Fruit fly (Drosophila melanogaster) whole organism, prepupa: Measurements from ENCODE around the gene LUBEL.

Experiments used
- Blimp-1 ChIP-seq: fragments of 200-800 bp; sonication (Bioruptor generic); optimal IDR thresholded peaks from 3 replicates; lab custom pipeline; 2017; ENCODE audit warnings: missing biosample characterization, missing genetic modification characterization, mild to moderate bottlenecking, moderate library complexity, missing genetic modification reagents
- CG10631 ChIP-seq: fragments of 200-800 bp; sonication (Bioruptor generic); optimal IDR thresholded peaks from 2 replicates; lab custom pipeline; 2016; ENCODE audit warnings: missing biosample characterization, missing genetic modification characterization
- CG10669 ChIP-seq: fragments of 200-800 bp; sonication (Bioruptor generic); optimal IDR thresholded peaks from 3 replicates; lab custom pipeline; 2018; ENCODE audit warnings: missing biosample characterization, mild to moderate bottlenecking, missing genetic modification characterization, moderate library complexity
- CG11294 ChIP-seq: fragments of 200-800 bp; sonication (Bioruptor generic); IDR thresholded peaks from 2 replicates; pipeline ENCODE4 v1.3.6; 2022; ENCODE audit warnings: missing biosample characterization, missing genetic modification characterization
- CG11762 ChIP-seq: fragments of 200-800 bp; sonication (Bioruptor generic); optimal IDR thresholded peaks from 3 replicates; lab custom pipeline; 2016; ENCODE audit warnings: missing biosample characterization, missing genetic modification characterization; ENCODE audit not compliant: insufficient read depth
- CG11902 ChIP-seq: fragments of 200-800 bp; sonication (Bioruptor generic); optimal IDR thresholded peaks from 3 replicates; lab custom pipeline; 2016; ENCODE audit warnings: missing biosample characterization, missing genetic modification characterization
- CG15336 ChIP-seq: fragments of 200-800 bp; sonication (Bioruptor generic); IDR thresholded peaks from 2 replicates; pipeline ENCODE4 v1.3.6; 2022; ENCODE audit warnings: missing biosample characterization, missing genetic modification characterization
- CG1621 ChIP-seq: fragments of 200-800 bp; sonication (Bioruptor generic); optimal IDR thresholded peaks from 3 replicates; lab custom pipeline; 2018; ENCODE audit warnings: missing biosample characterization, mild to moderate bottlenecking, missing genetic modification characterization
- CG16779 ChIP-seq: fragments of 200-800 bp; sonication (Bioruptor generic); optimal IDR thresholded peaks from 3 replicates; lab custom pipeline; 2017; ENCODE audit warnings: missing biosample characterization, mild to moderate bottlenecking, missing genetic modification characterization
- CG3032 ChIP-seq: fragments of 200-800 bp; optimal IDR thresholded peaks from 2 replicates; lab custom pipeline; 2019; ENCODE audit warnings: missing biosample characterization, mild to moderate bottlenecking, missing genetic modification characterization, moderate library complexity
- CG31627 ChIP-seq: fragments of 200-800 bp; sonication (Bioruptor generic); optimal IDR thresholded peaks from 3 replicates; lab custom pipeline; 2016; ENCODE audit warnings: missing biosample characterization, missing genetic modification characterization
- CG32006 ChIP-seq: fragments of 200-800 bp; sonication (Bioruptor generic); optimal IDR thresholded peaks from 3 replicates; lab custom pipeline; 2017; ENCODE audit warnings: missing biosample characterization, mild to moderate bottlenecking, missing genetic modification characterization
- CG34406 ChIP-seq: fragments of 200-800 bp; sonication (Bioruptor generic); optimal IDR thresholded peaks from 3 replicates; lab custom pipeline; 2016; ENCODE audit warnings: missing biosample characterization, missing genetic modification characterization
- CG3919 ChIP-seq: fragments of 200-800 bp; sonication (Bioruptor generic); optimal IDR thresholded peaks from 3 replicates; lab custom pipeline; 2016; ENCODE audit warnings: missing biosample characterization, missing genetic modification characterization
- CG4318 ChIP-seq: fragments of 200-800 bp; sonication (Bioruptor generic); optimal IDR thresholded peaks from 3 replicates; lab custom pipeline; 2017; ENCODE audit warnings: missing biosample characterization, mild to moderate bottlenecking, missing genetic modification characterization
- CG6276 ChIP-seq: fragments of 200-800 bp; sonication (Bioruptor generic); optimal IDR thresholded peaks from 2 replicates; lab custom pipeline; 2017; ENCODE audit warnings: missing biosample characterization, mild to moderate bottlenecking, missing genetic modification characterization
- CG6808 ChIP-seq: fragments of 200-800 bp; sonication (Bioruptor generic); optimal IDR thresholded peaks from 3 replicates; lab custom pipeline; 2017; ENCODE audit warnings: missing biosample characterization, missing genetic modification characterization, mild to moderate bottlenecking, moderate library complexity, missing genetic modification reagents
- CG6854 ChIP-seq: fragments of 200-800 bp; sonication (Bioruptor generic); optimal IDR thresholded peaks from 2 replicates; lab custom pipeline; 2017; ENCODE audit warnings: missing biosample characterization, mild to moderate bottlenecking, missing genetic modification characterization
- CG7368 ChIP-seq: fragments of 200-800 bp; sonication (Bioruptor generic); optimal IDR thresholded peaks from 3 replicates; lab custom pipeline; 2016; ENCODE audit warnings: missing biosample characterization, missing genetic modification characterization
- CG8119 ChIP-seq: fragments of 200-800 bp; sonication (Bioruptor generic); IDR thresholded peaks from 3 replicates; pipeline ENCODE4 v1.3.6; 2022; ENCODE audit warnings: missing biosample characterization, missing genetic modification characterization
- CG8319 ChIP-seq: fragments of 200-800 bp; sonication (Bioruptor generic); optimal IDR thresholded peaks from 3 replicates; lab custom pipeline; 2016; ENCODE audit warnings: missing biosample characterization, missing genetic modification characterization
- CG8632 ChIP-seq: fragments of 200-800 bp; sonication (Bioruptor generic); optimal IDR thresholded peaks from 3 replicates; lab custom pipeline; 2016; ENCODE audit warnings: missing biosample characterization, missing genetic modification characterization
- CG9139 ChIP-seq: fragments of 200-800 bp; sonication (Bioruptor generic); optimal IDR thresholded peaks from 3 replicates; lab custom pipeline; 2017; ENCODE audit warnings: missing biosample characterization, mild to moderate bottlenecking, missing genetic modification characterization
- Eip75B ChIP-seq: fragments of 200-800 bp; sonication (Bioruptor generic); optimal IDR thresholded peaks from 3 replicates; lab custom pipeline; 2016; ENCODE audit warnings: missing biosample characterization, missing genetic modification characterization
- Eip78C ChIP-seq: fragments of 200-800 bp; sonication (Bioruptor generic); peaks from one replicate; lab custom pipeline; 2016; ENCODE audit warnings: missing biosample characterization, missing genetic modification characterization
- Eip93F ChIP-seq: fragments of 200-800 bp; sonication (Bioruptor generic); optimal IDR thresholded peaks from 2 replicates; lab custom pipeline; 2016; ENCODE audit warnings: missing biosample characterization, mild to moderate bottlenecking, missing genetic modification characterization
- Ets21C ChIP-seq: fragments of 200-800 bp; sonication (Bioruptor generic); optimal IDR thresholded peaks from 3 replicates; lab custom pipeline; 2016; ENCODE audit warnings: missing biosample characterization, missing genetic modification characterization
- Ets96B ChIP-seq: fragments of 200-800 bp; optimal IDR thresholded peaks from 2 replicates; lab custom pipeline; 2019; ENCODE audit warnings: missing biosample characterization, mild to moderate bottlenecking, missing genetic modification characterization, moderate library complexity
- Gug ChIP-seq: fragments of 200-800 bp; sonication (Bioruptor generic); IDR thresholded peaks from 2 replicates; pipeline ENCODE4 v1.3.6; 2022; ENCODE audit warnings: missing biosample characterization, missing genetic modification characterization
- Hr38 ChIP-seq: sonication (Bioruptor generic); optimal IDR thresholded peaks from 2 replicates; lab custom pipeline; 2016; ENCODE audit warnings: missing biosample characterization, missing genetic modification characterization
- Hr39 ChIP-seq: fragments of 200-800 bp; sonication (Bioruptor generic); optimal IDR thresholded peaks from 2 replicates; lab custom pipeline; 2016; ENCODE audit warnings: missing biosample characterization, missing genetic modification characterization
- Hr4 ChIP-seq: fragments of 200-800 bp; sonication (Bioruptor generic); optimal IDR thresholded peaks from 3 replicates; lab custom pipeline; 2016; ENCODE audit warnings: missing biosample characterization, missing genetic modification characterization
- Lpt ChIP-seq: fragments of 200-800 bp; sonication (Bioruptor generic); optimal IDR thresholded peaks from 3 replicates; lab custom pipeline; 2016; ENCODE audit warnings: missing biosample characterization, missing genetic modification characterization
- Met ChIP-seq: fragments of 200-800 bp; sonication (Bioruptor generic); optimal IDR thresholded peaks from 3 replicates; lab custom pipeline; 2016; ENCODE audit warnings: missing biosample characterization, missing genetic modification characterization
- Smox ChIP-seq: fragments of 200-800 bp; sonication (Bioruptor generic); optimal IDR thresholded peaks from 3 replicates; lab custom pipeline; 2016; ENCODE audit warnings: missing biosample characterization, missing genetic modification characterization
- Sox102F ChIP-seq: fragments of 200-800 bp; sonication (Bioruptor generic); optimal IDR thresholded peaks from 2 replicates; lab custom pipeline; 2016; ENCODE audit warnings: missing biosample characterization, mild to moderate bottlenecking, missing genetic modification characterization
- Sox14 ChIP-seq: fragments of 200-800 bp; sonication (Bioruptor generic); optimal IDR thresholded peaks from 3 replicates; lab custom pipeline; 2016; ENCODE audit warnings: missing biosample characterization, missing genetic modification characterization
- Sox15 ChIP-seq: fragments of 200-800 bp; sonication (Bioruptor generic); optimal IDR thresholded peaks from 3 replicates; lab custom pipeline; 2016; ENCODE audit warnings: missing biosample characterization, missing genetic modification characterization
- achi ChIP-seq: fragments of 200-800 bp; sonication (Bioruptor generic); optimal IDR thresholded peaks from 3 replicates; lab custom pipeline; 2016; ENCODE audit warnings: missing biosample characterization, missing genetic modification characterization
- acj6 ChIP-seq: fragments of 200-800 bp; sonication (Bioruptor generic); optimal IDR thresholded peaks from 3 replicates; lab custom pipeline; 2016; ENCODE audit warnings: missing biosample characterization, missing genetic modification characterization
- dac ChIP-seq: fragments of 200-800 bp; sonication (Bioruptor generic); optimal IDR thresholded peaks from 2 replicates; lab custom pipeline; 2017; ENCODE audit warnings: missing biosample characterization, mild to moderate bottlenecking, missing genetic modification characterization
- eg ChIP-seq: fragments of 200-800 bp; sonication (Bioruptor generic); IDR thresholded peaks from 3 replicates; pipeline ENCODE4 v1.3.6; 2022; ENCODE audit warnings: missing biosample characterization, missing genetic modification characterization
- esn ChIP-seq: fragments of 200-800 bp; sonication (Bioruptor generic); optimal IDR thresholded peaks from 2 replicates; lab custom pipeline; 2016; ENCODE audit warnings: missing biosample characterization, mild to moderate bottlenecking, missing genetic modification characterization, moderate library complexity
- fd59A ChIP-seq: fragments of 200-800 bp; sonication (Bioruptor generic); optimal IDR thresholded peaks from 2 replicates; lab custom pipeline; 2017; ENCODE audit warnings: missing biosample characterization, mild to moderate bottlenecking, missing genetic modification characterization, missing genetic modification reagents
- fd85E ChIP-seq: fragments of 200-800 bp; sonication (Bioruptor generic); optimal IDR thresholded peaks from 3 replicates; lab custom pipeline; 2016; ENCODE audit warnings: missing biosample characterization, missing genetic modification characterization
- fkh ChIP-seq: fragments of 200-800 bp; sonication (Bioruptor generic); optimal IDR thresholded peaks from 3 replicates; lab custom pipeline; 2017; ENCODE audit warnings: missing biosample characterization, mild to moderate bottlenecking, missing genetic modification characterization, moderate library complexity
- lz ChIP-seq: fragments of 200-800 bp; sonication (Bioruptor generic); optimal IDR thresholded peaks from 3 replicates; lab custom pipeline; 2016; ENCODE audit warnings: missing biosample characterization, missing genetic modification characterization
- net ChIP-seq: fragments of 200-800 bp; sonication (Bioruptor generic); optimal IDR thresholded peaks from 3 replicates; lab custom pipeline; 2016; ENCODE audit warnings: missing biosample characterization, missing genetic modification characterization
- pdm3 ChIP-seq: fragments of 200-800 bp; sonication (Bioruptor generic); optimal IDR thresholded peaks from 3 replicates; lab custom pipeline; 2016; ENCODE audit warnings: missing biosample characterization, missing genetic modification characterization
- spab ChIP-seq: fragments of 200-800 bp; sonication (Bioruptor generic); optimal IDR thresholded peaks from 2 replicates; lab custom pipeline; 2017; ENCODE audit warnings: missing biosample characterization, mild to moderate bottlenecking, missing genetic modification characterization, missing genetic modification reagents
- ss ChIP-seq, 2 experiments: fragments of 200-800 bp; sonication (Bioruptor generic); optimal IDR thresholded peaks; 2 replicates in 1 of 2; 3 replicates in 1 of 2; lab custom pipeline; 2017 to 2018; ENCODE audit warnings: mild to moderate bottlenecking in 2 of 2, missing biosample characterization in 2 of 2, missing genetic modification characterization in 2 of 2, moderate library complexity in 1 of 2
- svp ChIP-seq: fragments of 200-800 bp; sonication (Bioruptor generic); peaks from one replicate; lab custom pipeline; 2016; ENCODE audit warnings: missing biosample characterization, missing genetic modification characterization
- topi ChIP-seq: fragments of 200-800 bp; sonication (Bioruptor generic); optimal IDR thresholded peaks from 3 replicates; lab custom pipeline; 2016; ENCODE audit warnings: missing biosample characterization, missing genetic modification characterization

The LUBEL gene

dm6 chr2L:6787973-6788368 lies 15.4 kb upstream of the LUBEL start:
- peak; percentile 79 for TF ChIP-seq CG32006 (GFP tag; lab: Kevin White, UChicago)
- peak; percentile 17 for TF ChIP-seq Sox15 (GFP tag; lab: Kevin White, UChicago)
- TF ChIP-seq Eip93F: no peak
- TF ChIP-seq CG31627 (GFP tag; lab: Kevin White, UChicago): peak; percentile 57
- peak; percentile 75 for TF ChIP-seq Eip78C (GFP tag; lab: Kevin White, UChicago)
- TF ChIP-seq Hr4 (GFP tag; lab: Kevin White, UChicago): peak; percentile 63
- no peak for TF ChIP-seq fkh
- TF ChIP-seq dac (GFP tag; lab: Kevin White, UChicago): peak; percentile 59
- TF ChIP-seq CG8632: peak; percentile 51
- TF ChIP-seq Sox14 (GFP tag; lab: Kevin White, UChicago): no peak
- peak; percentile 58 for TF ChIP-seq CG6276 (GFP tag; lab: Kevin White, UChicago)
- TF ChIP-seq Blimp-1 (GFP tag; lab: Kevin White, UChicago): no peak
- TF ChIP-seq achi (GFP tag; lab: Kevin White, UChicago): peak; percentile 76
- TF ChIP-seq CG34406 (GFP tag; lab: Kevin White, UChicago): peak; percentile 34
- TF ChIP-seq Ets96B: peak; percentile 64
- TF ChIP-seq CG6854 (GFP tag; lab: Kevin White, UChicago): no peak
- peak; percentile 51 for TF ChIP-seq CG3032 (tag; lab: Kevin White, UChicago)
- peak; percentile 2 for TF ChIP-seq Smox (GFP tag; lab: Kevin White, UChicago)
- peak; percentile 27 for TF ChIP-seq Sox102F (GFP tag; lab: Kevin White, UChicago)
- TF ChIP-seq CG8319 (GFP tag; lab: Kevin White, UChicago): no peak
- TF ChIP-seq svp: peak; percentile 85
- TF ChIP-seq acj6: peak; percentile 52
- TF ChIP-seq Hr39 (GFP tag; lab: Kevin White, UChicago): peak; percentile 57
- no peak for TF ChIP-seq esn (GFP tag; lab: Kevin White, UChicago)
- peak; percentile 57 for TF ChIP-seq CG10669
- TF ChIP-seq Lpt (GFP tag; lab: Kevin White, UChicago): no peak
- peak; percentile 59 for TF ChIP-seq CG3919 (GFP tag; lab: Kevin White, UChicago)
- peak; percentile 12 for TF ChIP-seq Ets21C (GFP tag; lab: Kevin White, UChicago)
- no peak for TF ChIP-seq Hr38 (GFP tag; lab: Kevin White, UChicago)
- peak; percentile 20 for TF ChIP-seq CG6808 (GFP tag; lab: Kevin White, UChicago)
- TF ChIP-seq ss (GFP tag; optimal IDR thresholded peaks at IDR 0.05; lab: Kevin White, UChicago): no peak
- TF ChIP-seq fd85E (GFP tag; lab: Kevin White, UChicago): no peak
- TF ChIP-seq CG11902 (GFP tag; lab: Kevin White, UChicago): no peak
- peak; percentile 60 for TF ChIP-seq pdm3 (GFP tag; lab: Kevin White, UChicago)
- TF ChIP-seq CG15336: peak; percentile 76
- peak; percentile 10 for TF ChIP-seq spab (GFP tag; lab: Kevin White, UChicago)
- peak; percentile 72 for TF ChIP-seq CG8119 (GFP tag; lab: Robert Waterston, UW)
- TF ChIP-seq Met (GFP tag; lab: Kevin White, UChicago): peak; percentile 18
- TF ChIP-seq eg (GFP tag; lab: Robert Waterston, UW): peak; percentile 67; the same call in 2 of the 3 replicates
- peak; percentile 56 for TF ChIP-seq CG11762 (GFP tag; lab: Kevin White, UChicago)
- no peak for TF ChIP-seq CG9139 (GFP tag; lab: Kevin White, UChicago)
- TF ChIP-seq topi: peak; percentile 53
- peak; percentile 28 for TF ChIP-seq lz (GFP tag; lab: Kevin White, UChicago)
- 0 out of 2 replicates have a peak, but pooled peaks have one; percentile 14 for TF ChIP-seq CG11294
- TF ChIP-seq CG4318 (GFP tag; lab: Kevin White, UChicago): peak; percentile 73
- TF ChIP-seq fd59A: peak; percentile 5
- peak; percentile 3 for TF ChIP-seq Eip75B (GFP tag; lab: Kevin White, UChicago)
- TF ChIP-seq CG16779 (tag; lab: Kevin White, UChicago): no peak
- no peak for TF ChIP-seq CG1621
- no peak for TF ChIP-seq net (GFP tag; lab: Kevin White, UChicago)
- TF ChIP-seq CG10631: peak; percentile 54
- peak; percentile 38 for TF ChIP-seq Gug (GFP tag; lab: Robert Waterston, UW)
- peak; percentile 46 for TF ChIP-seq CG7368 (GFP tag; lab: Kevin White, UChicago)
